Worm (Caenorhabditis elegans) whole organism, late embryonic: ENCODE measurements around the gene ufd-2.

Source experiments
- C38D4.7 ChIP-seq: fragments of 200-800 bp; sonication (Bioruptor generic); optimal IDR thresholded peaks from 2 replicates; lab custom pipeline; 2018; ENCODE audit warnings: mild to moderate bottlenecking, missing genetic modification characterization, moderate library complexity, missing compliant biosample characterization
- K02D7.2 ChIP-seq: sonication (generic microtip); optimal IDR thresholded peaks from 2 replicates; lab custom pipeline; 2017; ENCODE audit warnings: mild to moderate bottlenecking, missing genetic modification characterization, missing compliant biosample characterization
- K09A11.1 ChIP-seq: sonication (generic microtip); optimal IDR thresholded peaks from 2 replicates; lab custom pipeline; 2017; ENCODE audit warnings: antibody characterized with exemption, mild to moderate bottlenecking, missing genetic modification characterization, missing compliant biosample characterization; ENCODE audit not compliant: insufficient read depth
- T23F11.4 ChIP-seq: fragments of 200-800 bp; sonication (Bioruptor generic); optimal IDR thresholded peaks from 2 replicates; lab custom pipeline; 2018; ENCODE audit warnings: mild to moderate bottlenecking, missing genetic modification characterization, missing compliant biosample characterization
- Y22D7AL.16 ChIP-seq: sonication (generic microtip); optimal IDR thresholded peaks from 2 replicates; lab custom pipeline; 2016; ENCODE audit warnings: missing genetic modification characterization, missing compliant biosample characterization
- ahr-1 ChIP-seq: sonication (generic microtip); optimal IDR thresholded peaks from 2 replicates; lab custom pipeline; 2016; ENCODE audit warnings: missing genetic modification characterization, missing compliant biosample characterization
- ama-1 ChIP-seq: fragments of 150-350 bp; optimal IDR thresholded peaks from 2 replicates; lab custom pipeline; 2014
- ceh-22 ChIP-seq: sonication (generic microtip); optimal IDR thresholded peaks from 2 replicates; lab custom pipeline; 2017; ENCODE audit warnings: missing biosample characterization, missing genetic modification characterization
- ceh-30 ChIP-seq: fragments of 150-350 bp; optimal IDR thresholded peaks from 2 replicates; lab custom pipeline; 2014; ENCODE audit warnings: missing biosample characterization, missing genetic modification characterization
- ceh-31 ChIP-seq: sonication (generic microtip); optimal IDR thresholded peaks from 2 replicates; lab custom pipeline; 2016; ENCODE audit warnings: missing genetic modification characterization, missing compliant biosample characterization
- ceh-48 ChIP-seq: sonication (generic microtip); optimal IDR thresholded peaks from 2 replicates; lab custom pipeline; 2016; ENCODE audit warnings: missing genetic modification characterization, inconsistent platforms, missing compliant biosample characterization
- ceh-6 ChIP-seq: fragments of 200-800 bp; sonication (Bioruptor generic); optimal IDR thresholded peaks from 2 replicates; lab custom pipeline; 2018; ENCODE audit warnings: mild to moderate bottlenecking, missing genetic modification characterization, missing compliant biosample characterization
- ceh-9 ChIP-seq: sonication (generic microtip); optimal IDR thresholded peaks from 2 replicates; lab custom pipeline; 2016; ENCODE audit warnings: mild to moderate bottlenecking, missing genetic modification characterization, inconsistent platforms, missing compliant biosample characterization
- che-1 ChIP-seq: sonication (generic microtip); optimal IDR thresholded peaks from 2 replicates; lab custom pipeline; 2016; ENCODE audit warnings: mild to moderate bottlenecking, missing genetic modification characterization, missing compliant biosample characterization
- dve-1 ChIP-seq: sonication (generic microtip); optimal IDR thresholded peaks from 2 replicates; lab custom pipeline; 2017; ENCODE audit warnings: antibody characterized with exemption, mild to moderate bottlenecking, missing genetic modification characterization, missing compliant biosample characterization
- elt-2 ChIP-seq: sonication (generic microtip); optimal IDR thresholded peaks from 2 replicates; lab custom pipeline; 2016; ENCODE audit warnings: missing genetic modification reagents, missing genetic modification characterization, missing compliant biosample characterization
- ets-4 ChIP-seq: sonication (generic microtip); optimal IDR thresholded peaks from 2 replicates; lab custom pipeline; 2016; ENCODE audit warnings: missing genetic modification characterization, missing compliant biosample characterization
- fax-1 ChIP-seq: sonication (generic microtip); optimal IDR thresholded peaks from 2 replicates; lab custom pipeline; 2016; ENCODE audit warnings: missing genotype, missing genetic modification characterization, missing compliant biosample characterization
- fkh-6 ChIP-seq: sonication (generic microtip); optimal IDR thresholded peaks from 2 replicates; lab custom pipeline; 2016; ENCODE audit warnings: missing genetic modification characterization, missing compliant biosample characterization
- gmeb-2 ChIP-seq: sonication (generic microtip); optimal IDR thresholded peaks from 2 replicates; lab custom pipeline; 2016; ENCODE audit warnings: missing genetic modification characterization, inconsistent platforms, missing compliant biosample characterization
- hlh-13 ChIP-seq: fragments of 200-800 bp; sonication (Bioruptor generic); optimal IDR thresholded peaks from 2 replicates; lab custom pipeline; 2018; ENCODE audit warnings: mild to moderate bottlenecking, missing genetic modification characterization, missing compliant biosample characterization
- hlh-15 ChIP-seq: sonication (generic microtip); optimal IDR thresholded peaks from 2 replicates; lab custom pipeline; 2016; ENCODE audit warnings: missing genetic modification characterization, missing compliant biosample characterization
- hlh-8 ChIP-seq: sonication (generic microtip); optimal IDR thresholded peaks from 2 replicates; lab custom pipeline; 2016; ENCODE audit warnings: missing genotype, missing genetic modification characterization, missing compliant biosample characterization
- lin-11 ChIP-seq: fragments of 200-800 bp; sonication (Bioruptor generic); optimal IDR thresholded peaks from 2 replicates; lab custom pipeline; 2018; ENCODE audit warnings: mild to moderate bottlenecking, missing genetic modification characterization, missing compliant biosample characterization
- madf-2 ChIP-seq: sonication (generic microtip); optimal IDR thresholded peaks from 2 replicates; lab custom pipeline; 2017; ENCODE audit warnings: missing genetic modification characterization, missing compliant biosample characterization
- nhr-232 ChIP-seq: sonication (generic microtip); optimal IDR thresholded peaks from 2 replicates; lab custom pipeline; 2016; ENCODE audit warnings: missing genetic modification characterization, missing compliant biosample characterization
- pag-3 ChIP-seq: sonication (generic microtip); optimal IDR thresholded peaks from 2 replicates; lab custom pipeline; 2016; ENCODE audit warnings: missing compliant biosample characterization, missing genetic modification characterization, borderline replicate concordance
- pha-4 ChIP-seq: fragments of 150-350 bp; optimal IDR thresholded peaks from 2 replicates; lab custom pipeline; 2018; ENCODE audit warnings: missing biosample characterization, missing genetic modification reagents, missing genetic modification characterization
- pros-1 ChIP-seq: fragments of 150-350 bp; optimal IDR thresholded peaks from 2 replicates; lab custom pipeline; 2014; ENCODE audit warnings: missing biosample characterization, missing genetic modification reagents, missing genetic modification characterization
- ref-2 ChIP-seq: sonication (generic microtip); optimal IDR thresholded peaks from 2 replicates; lab custom pipeline; 2016; ENCODE audit warnings: missing genetic modification characterization, missing compliant biosample characterization
- rnt-1 ChIP-seq: sonication (generic microtip); optimal IDR thresholded peaks from 2 replicates; lab custom pipeline; 2016; ENCODE audit warnings: missing genetic modification characterization, missing compliant biosample characterization
- sdc-2 ChIP-seq: sonication (generic microtip); optimal IDR thresholded peaks from 2 replicates; lab custom pipeline; 2016; ENCODE audit warnings: missing genotype, missing genetic modification characterization, missing compliant biosample characterization
- sox-2 ChIP-seq: fragments of 200-800 bp; sonication (Bioruptor generic); IDR thresholded peaks from 2 replicates; pipeline ENCODE4 v1.3.6; 2022; ENCODE audit warnings: missing genetic modification reagents, missing genetic modification characterization, missing compliant biosample characterization
- syd-9 ChIP-seq: sonication (generic microtip); optimal IDR thresholded peaks from 2 replicates; lab custom pipeline; 2016; ENCODE audit warnings: mild to moderate bottlenecking, missing genetic modification characterization, moderate library complexity, missing compliant biosample characterization
- tbx-2 ChIP-seq: sonication (generic microtip); optimal IDR thresholded peaks from 2 replicates; lab custom pipeline; 2016; ENCODE audit warnings: missing genetic modification characterization, missing compliant biosample characterization
- ttx-3 ChIP-seq: sonication (generic microtip); optimal IDR thresholded peaks from 2 replicates; lab custom pipeline; 2016; ENCODE audit warnings: missing genetic modification reagents, missing genetic modification characterization, missing compliant biosample characterization
- unc-3 ChIP-seq, 2 experiments: fragments of 200-800 bp in 1 of 2; sonication (Bioruptor generic) in 1 of 2; sonication (generic microtip) in 1 of 2; conservative IDR thresholded peaks in 1 of 2; optimal IDR thresholded peaks in 1 of 2; 2 replicates each; pipeline versions ENCODE4 v1.3.6 to Lab custom; 2016 to 2022; ENCODE audit warnings: missing compliant biosample characterization in 2 of 2, missing genetic modification characterization in 2 of 2, missing genetic modification reagents in 1 of 2
- unc-86 ChIP-seq: sonication (generic microtip); optimal IDR thresholded peaks from 2 replicates; lab custom pipeline; 2016; ENCODE audit warnings: missing genetic modification characterization, missing compliant biosample characterization
- ztf-16 ChIP-seq: sonication (generic microtip); optimal IDR thresholded peaks from 2 replicates; lab custom pipeline; 2017; ENCODE audit warnings: missing genetic modification characterization, missing compliant biosample characterization

The ufd-2 gene

DNA sequence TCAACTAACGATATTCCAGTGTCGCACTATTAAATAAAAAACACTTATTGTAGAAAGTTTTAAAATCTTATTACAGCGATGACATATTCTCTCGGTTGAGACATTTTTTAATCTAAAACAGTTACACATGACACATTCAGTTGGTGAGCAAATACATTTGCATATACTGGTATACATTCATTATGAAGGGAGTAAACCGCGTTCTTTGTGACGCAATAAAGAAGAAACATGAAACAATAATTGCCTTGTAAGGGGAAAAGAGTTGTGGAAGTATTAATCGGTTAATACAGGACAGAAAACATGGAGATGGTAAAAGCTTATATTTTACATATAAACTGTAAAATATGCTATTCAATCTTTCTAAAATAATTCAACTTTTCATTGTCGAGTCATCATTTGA is 11.2 kb upstream of the ufd-2 start:
- TF ChIP-seq ztf-16 (tag; lab: Kevin White, UChicago) (no peak), ttx-3 (no peak), syd-9 (tag; lab: Kevin White, UChicago) (no peak)

DNA sequence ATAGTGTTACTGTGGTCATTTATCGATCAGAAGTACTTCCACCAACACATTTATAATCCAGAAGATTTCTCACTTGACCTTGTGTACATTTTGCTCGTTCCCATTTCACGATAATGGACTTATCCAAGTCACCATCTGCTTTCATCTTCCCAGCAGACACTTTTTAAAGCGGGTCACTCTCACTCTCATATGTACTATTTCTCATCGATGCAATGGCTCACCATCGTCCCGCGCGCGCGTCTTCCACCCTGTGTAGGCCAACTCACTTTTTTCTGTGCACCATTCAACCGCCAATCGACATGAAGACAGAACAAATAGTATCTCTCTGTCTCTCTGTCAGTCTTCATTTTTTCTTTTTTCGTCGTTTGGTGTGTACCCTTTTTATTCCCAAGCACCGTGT is 10.4 kb upstream of the ufd-2 start:
- TF ChIP-seq che-1 (no peak), madf-2 (tag; lab: Kevin White, UChicago) (no peak), K09A11.1 (tag; lab: Kevin White, UChicago) (no peak), tbx-2 (tag; lab: Kevin White, UChicago) (no peak), ttx-3 (no peak), ztf-16 (tag; lab: Kevin White, UChicago) (no peak), ceh-9 (tag; lab: Kevin White, UChicago) (no peak), hlh-13 (GFP tag; lab: Kevin White, UChicago) (no peak), ref-2 (tag; lab: Kevin White, UChicago) (no peak), fax-1 (tag; lab: Kevin White, UChicago) (no peak), pag-3 (tag; lab: Kevin White, UChicago) (no peak), T23F11.4 (GFP tag; lab: Kevin White, UChicago) (no peak)

DNA sequence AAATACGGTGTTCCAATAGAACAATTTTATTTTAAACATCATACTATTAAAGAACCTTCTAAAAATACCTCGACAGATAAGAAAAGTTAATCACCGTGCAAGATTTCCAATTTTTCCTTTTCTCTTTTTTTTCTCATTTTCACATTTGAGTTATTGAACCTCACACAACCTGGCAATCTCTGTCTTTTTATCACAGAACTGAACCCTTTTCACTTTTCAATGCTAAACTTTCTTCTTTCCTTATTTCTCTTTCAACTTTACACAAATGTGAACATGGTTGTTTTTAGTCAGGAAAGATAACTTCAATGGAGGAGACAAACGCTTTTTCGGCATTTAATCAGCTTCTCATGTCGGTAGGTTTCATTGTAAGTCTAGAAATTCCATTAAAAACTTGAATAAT is 9.7 kb upstream of the ufd-2 start, which contains the start of gene T05H10.4:
T05H10.4 (plus strand) TSS at position 301 of the 400 bp plus-strand sequence.
- TF ChIP-seq ama-1 (lab: Kevin White, UChicago) (no peak), ceh-22 (tag; lab: Kevin White, UChicago) (no peak), unc-3 (GFP tag; conservative IDR thresholded peaks at IDR 0.05; lab: Robert Waterston, UW) (no peak), unc-3 (tag; optimal IDR thresholded peaks at IDR 0.05; lab: Kevin White, UChicago) (no peak), hlh-8 (tag; lab: Kevin White, UChicago) (no peak), ceh-30 (tag; lab: Kevin White, UChicago) (no peak)

DNA sequence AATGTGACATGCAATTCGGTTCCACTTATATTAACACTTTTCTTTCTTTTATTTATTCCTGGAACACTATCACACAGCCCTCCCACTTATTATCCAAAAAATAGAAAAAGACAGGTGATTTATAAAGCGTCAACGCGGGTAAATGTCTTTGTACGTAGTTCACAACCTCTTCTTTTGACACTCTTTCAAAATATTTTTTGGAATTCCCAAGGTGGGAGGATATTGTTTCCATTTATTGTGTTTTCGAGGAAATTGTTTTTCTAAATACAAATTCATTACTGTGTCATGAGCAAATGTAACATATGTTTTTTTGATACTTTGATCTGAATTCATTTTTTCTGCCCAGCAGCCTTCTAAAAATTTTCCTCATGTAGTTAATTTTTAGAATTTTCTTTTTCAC is 4.6 kb upstream of the ufd-2 start:
- TF ChIP-seq unc-86: no peak
- no peak for TF ChIP-seq Y22D7AL.16 (tag; lab: Kevin White, UChicago)
- no peak for TF ChIP-seq K02D7.2 (tag; lab: Kevin White, UChicago)
- TF ChIP-seq K09A11.1 (tag; lab: Kevin White, UChicago): no peak
- no peak for TF ChIP-seq nhr-232
- no peak for TF ChIP-seq fkh-6 (tag; lab: Kevin White, UChicago)
- no peak for TF ChIP-seq rnt-1 (tag; lab: Kevin White, UChicago)
- TF ChIP-seq ceh-48 (tag; lab: Kevin White, UChicago): no peak
- no peak for TF ChIP-seq pha-4
- TF ChIP-seq, all 69 proteins: peak for 0

DNA sequence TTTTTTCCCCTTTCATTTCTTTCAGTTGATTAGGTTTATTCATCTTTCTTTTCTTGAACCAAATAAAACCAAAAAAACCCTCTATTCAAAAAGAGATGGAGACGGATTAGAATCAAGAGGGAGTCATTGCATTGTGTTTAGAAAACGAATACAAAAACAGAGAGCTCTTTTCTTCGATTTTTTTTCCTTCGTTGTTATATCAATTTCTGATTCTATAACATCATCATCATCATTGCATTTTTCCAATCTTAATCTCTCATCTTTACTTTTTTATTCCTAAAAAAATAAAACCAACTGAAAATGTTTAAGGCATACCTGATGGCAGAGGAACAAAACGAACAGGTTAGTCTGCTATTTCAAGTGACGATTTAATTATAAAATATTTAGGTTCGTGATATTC is 3.8 kb upstream of the ufd-2 start, which contains the start of gene T05H10.8:
T05H10.8 (plus strand) TSS at position 301 of the 400 bp plus-strand sequence.
- no peak for TF ChIP-seq syd-9 (tag; lab: Kevin White, UChicago)
- no peak for TF ChIP-seq lin-11
- no peak for TF ChIP-seq dve-1 (tag; lab: Kevin White, UChicago)
- no peak for TF ChIP-seq ets-4 (tag; lab: Kevin White, UChicago)
- no peak for TF ChIP-seq elt-2 (tag; lab: Kevin White, UChicago)
- TF ChIP-seq hlh-8 (tag; lab: Kevin White, UChicago): no peak
- TF ChIP-seq pros-1 (tag; lab: Kevin White, UChicago): no peak
- TF ChIP-seq C38D4.7 (GFP tag; lab: Kevin White, UChicago): no peak
- no peak for TF ChIP-seq hlh-15 (tag; lab: Kevin White, UChicago)
- no peak for TF ChIP-seq sdc-2
- no peak for TF ChIP-seq pag-3 (tag; lab: Kevin White, UChicago)
- TF ChIP-seq ceh-6: no peak
- no peak for TF ChIP-seq sox-2
- TF ChIP-seq gmeb-2 (tag; lab: Kevin White, UChicago): no peak
- TF ChIP-seq ama-1 (lab: Kevin White, UChicago): no peak
- TF ChIP-seq ahr-1 (tag; lab: Kevin White, UChicago): no peak
- no peak for TF ChIP-seq K09A11.1 (tag; lab: Kevin White, UChicago)
- TF ChIP-seq ref-2 (tag; lab: Kevin White, UChicago): no peak
- no peak for TF ChIP-seq ztf-16 (tag; lab: Kevin White, UChicago)
- TF ChIP-seq ceh-31 (tag; lab: Kevin White, UChicago): no peak
